Fruit fly (Drosophila melanogaster) whole organism, embryonic: ENCODE results near the gene Pstk.

Source experiments
- Awh ChIP-seq: fragments of 200-800 bp; sonication (Bioruptor generic); IDR thresholded peaks from 2 replicates; pipeline ENCODE4, ENCODE4 v1.3.6; 2022; ENCODE audit warnings: missing biosample characterization, missing genetic modification characterization
- B-H2 ChIP-seq: fragments of 200-800 bp; sonication (Bioruptor generic); optimal IDR thresholded peaks from 2 replicates; lab custom pipeline; 2018; ENCODE audit warnings: missing biosample characterization, mild to moderate bottlenecking, missing genetic modification characterization
- CG10366 ChIP-seq: fragments of 200-800 bp; sonication (Bioruptor generic); IDR thresholded peaks from 2 replicates; pipeline ENCODE4 v1.3.6; 2022; ENCODE audit warnings: missing biosample characterization, missing genetic modification characterization
- CG11093 ChIP-seq: fragments of 200-800 bp; sonication (Bioruptor generic); IDR thresholded peaks from 3 replicates; pipeline ENCODE4 v1.3.6; 2022; ENCODE audit warnings: missing biosample characterization, missing genetic modification characterization
- CG11456 ChIP-seq: fragments of 200-800 bp; sonication (Bioruptor generic); IDR thresholded peaks from 3 replicates; pipeline ENCODE4 v1.3.6; 2022; ENCODE audit warnings: missing biosample characterization, missing genetic modification characterization
- CG11695 ChIP-seq: fragments of 200-800 bp; sonication (Bioruptor generic); IDR thresholded peaks from 3 replicates; pipeline ENCODE4 v1.3.6; 2022; ENCODE audit warnings: missing biosample characterization, missing genetic modification characterization
- CG14050 ChIP-seq: fragments of 200-800 bp; sonication (Bioruptor generic); IDR thresholded peaks from 3 replicates; pipeline ENCODE4 v1.3.6; 2022; ENCODE audit warnings: missing biosample characterization, missing genetic modification characterization
- CG14441 ChIP-seq: fragments of 200-800 bp; sonication (Bioruptor generic); IDR thresholded peaks from 2 replicates; pipeline ENCODE4 v1.3.6; 2022; ENCODE audit warnings: missing biosample characterization, missing genetic modification characterization
- CG15073 ChIP-seq: fragments of 200-800 bp; sonication (Bioruptor generic); optimal IDR thresholded peaks from 2 replicates; lab custom pipeline; 2016; ENCODE audit warnings: missing biosample characterization, missing genetic modification characterization
- CG16813 ChIP-seq: fragments of 200-800 bp; sonication (Bioruptor generic); IDR thresholded peaks from 3 replicates; pipeline ENCODE4 v1.3.6; 2022; ENCODE audit warnings: missing biosample characterization, missing genetic modification characterization; ENCODE audit not compliant: partially characterized antibody
- CG16815 ChIP-seq: fragments of 200-800 bp; sonication (Bioruptor generic); optimal IDR thresholded peaks from 3 replicates; lab custom pipeline; 2017; ENCODE audit warnings: missing biosample characterization, mild to moderate bottlenecking, missing genetic modification characterization
- CG18011 ChIP-seq: fragments of 200-800 bp; sonication (Bioruptor generic); optimal IDR thresholded peaks from 2 replicates; lab custom pipeline; 2017; ENCODE audit warnings: missing biosample characterization, missing genetic modification characterization, mild to moderate bottlenecking, moderate library complexity, missing genotype
- CG18262 ChIP-seq: fragments of 200-800 bp; optimal IDR thresholded peaks from 3 replicates; lab custom pipeline; 2019; ENCODE audit warnings: missing biosample characterization, mild to moderate bottlenecking, missing genetic modification characterization, moderate library complexity
- CG1832 ChIP-seq: fragments of 200-800 bp; sonication (Bioruptor generic); optimal IDR thresholded peaks from 2 replicates; lab custom pipeline; 2017; ENCODE audit warnings: missing biosample characterization, mild to moderate bottlenecking, missing genetic modification characterization, inconsistent platforms
- CG33213 ChIP-seq: fragments of 200-800 bp; sonication (Bioruptor generic); optimal IDR thresholded peaks from 3 replicates; lab custom pipeline; 2016; ENCODE audit warnings: missing biosample characterization, missing genetic modification characterization
- CG42726 ChIP-seq: fragments of 200-800 bp; sonication (Bioruptor generic); IDR thresholded peaks from 2 replicates; pipeline ENCODE4 v1.3.6; 2022; ENCODE audit warnings: missing biosample characterization, missing genetic modification characterization; ENCODE audit not compliant: partially characterized antibody
- CG4617 ChIP-seq: fragments of 200-800 bp; sonication (Bioruptor generic); optimal IDR thresholded peaks from 3 replicates; lab custom pipeline; 2016; ENCODE audit warnings: missing biosample characterization, missing genetic modification characterization, borderline replicate concordance
- CG5245 ChIP-seq: fragments of 200-800 bp; sonication (Bioruptor generic); optimal IDR thresholded peaks from 3 replicates; lab custom pipeline; 2016; ENCODE audit warnings: missing biosample characterization, missing genetic modification characterization
- CG7372 ChIP-seq: fragments of 200-800 bp; sonication (Bioruptor generic); IDR thresholded peaks from 2 replicates; pipeline ENCODE4 v1.3.6; 2022; ENCODE audit warnings: missing biosample characterization, missing genetic modification characterization
- CG8944 ChIP-seq: fragments of 200-800 bp; sonication (Bioruptor generic); optimal IDR thresholded peaks from 3 replicates; lab custom pipeline; 2016; ENCODE audit warnings: missing biosample characterization, missing genetic modification characterization
- Dbx ChIP-seq: fragments of 200-800 bp; sonication (Bioruptor generic); IDR thresholded peaks from 3 replicates; pipeline ENCODE4 v1.3.6; 2022; ENCODE audit warnings: missing biosample characterization, missing genetic modification characterization
- Ets97D ChIP-seq: fragments of 200-800 bp; sonication (Bioruptor generic); optimal IDR thresholded peaks from 3 replicates; lab custom pipeline; 2016; ENCODE audit warnings: missing biosample characterization, missing genetic modification characterization
- Fer1 ChIP-seq: fragments of 200-800 bp; sonication (Bioruptor generic); optimal IDR thresholded peaks from 2 replicates; lab custom pipeline; 2017; ENCODE audit warnings: missing biosample characterization, mild to moderate bottlenecking, missing genetic modification characterization
- HHEX ChIP-seq: fragments of 200-800 bp; sonication (Bioruptor generic); optimal IDR thresholded peaks from 3 replicates; lab custom pipeline; 2017; ENCODE audit warnings: missing biosample characterization, mild to moderate bottlenecking, missing genetic modification characterization, missing genetic modification reagents
- HmgD ChIP-seq: fragments of 200-800 bp; sonication (Bioruptor generic); optimal IDR thresholded peaks from 3 replicates; lab custom pipeline; 2016; ENCODE audit warnings: missing biosample characterization, missing genetic modification characterization
- Oaz ChIP-seq: fragments of 200-800 bp; sonication (Bioruptor generic); IDR thresholded peaks from 2 replicates; pipeline ENCODE4 v1.3.6; 2022; ENCODE audit warnings: missing biosample characterization, missing genetic modification characterization
- PHDP ChIP-seq: fragments of 200-800 bp; sonication (Bioruptor generic); optimal IDR thresholded peaks from 3 replicates; lab custom pipeline; 2018; ENCODE audit warnings: missing biosample characterization, mild to moderate bottlenecking, missing genetic modification characterization, moderate library complexity
- Six4 ChIP-seq: fragments of 200-800 bp; sonication (Bioruptor generic); optimal IDR thresholded peaks from 2 replicates; lab custom pipeline; 2016; ENCODE audit warnings: missing biosample characterization, missing genetic modification characterization
- Xbp1 ChIP-seq: fragments of 200-800 bp; sonication (Bioruptor generic); optimal IDR thresholded peaks from 3 replicates; lab custom pipeline; 2016; ENCODE audit warnings: missing biosample characterization, mild to moderate bottlenecking, missing genetic modification characterization
- bab2 ChIP-seq: fragments of 200-800 bp; sonication (Bioruptor generic); optimal IDR thresholded peaks from 2 replicates; lab custom pipeline; 2016; ENCODE audit warnings: missing biosample characterization, missing genetic modification characterization
- bbx ChIP-seq: fragments of 200-800 bp; sonication (Bioruptor generic); IDR thresholded peaks from 2 replicates; pipeline ENCODE4 v1.3.6; 2022; ENCODE audit warnings: missing biosample characterization, missing genetic modification characterization; ENCODE audit not compliant: partially characterized antibody
- bcd ChIP-seq: fragments of 200-800 bp; sonication (Bioruptor generic); optimal IDR thresholded peaks from 2 replicates; lab custom pipeline; 2017; ENCODE audit warnings: missing biosample characterization, mild to moderate bottlenecking, missing genetic modification characterization
- bowl ChIP-seq: fragments of 200-800 bp; sonication (Bioruptor generic); IDR thresholded peaks from 2 replicates; pipeline ENCODE4 v1.3.6; 2022; ENCODE audit warnings: missing biosample characterization, missing genetic modification characterization
- crc ChIP-seq: fragments of 200-800 bp; sonication (Bioruptor generic); optimal IDR thresholded peaks from 2 replicates; lab custom pipeline; 2016; ENCODE audit warnings: missing biosample characterization, missing genetic modification characterization
- cwo ChIP-seq: fragments of 200-800 bp; sonication (Bioruptor generic); optimal IDR thresholded peaks from 3 replicates; lab custom pipeline; 2017; ENCODE audit warnings: missing biosample characterization, missing genetic modification characterization, mild to moderate bottlenecking, moderate library complexity, missing genetic modification reagents
- dan ChIP-seq: fragments of 200-800 bp; sonication (Bioruptor generic); IDR thresholded peaks from 2 replicates; pipeline ENCODE4 v1.3.6; 2022; ENCODE audit warnings: missing biosample characterization, missing genetic modification characterization
- ems ChIP-seq: fragments of 200-800 bp; sonication (Bioruptor generic); optimal IDR thresholded peaks from 3 replicates; lab custom pipeline; 2016; ENCODE audit warnings: missing biosample characterization, missing genetic modification characterization
- fd96Cb ChIP-seq: fragments of 200-800 bp; sonication (Bioruptor generic); optimal IDR thresholded peaks from 2 replicates; lab custom pipeline; 2018; ENCODE audit warnings: missing biosample characterization, mild to moderate bottlenecking, missing genetic modification characterization, moderate library complexity
- gce ChIP-seq: fragments of 200-800 bp; sonication (Bioruptor generic); IDR thresholded peaks from 3 replicates; pipeline ENCODE4 v1.3.6; 2022; ENCODE audit warnings: missing biosample characterization, missing genetic modification characterization
- grau ChIP-seq: fragments of 200-800 bp; optimal IDR thresholded peaks from 3 replicates; lab custom pipeline; 2019; ENCODE audit warnings: missing biosample characterization, mild to moderate bottlenecking, missing genetic modification characterization, moderate library complexity
- kah ChIP-seq: fragments of 200-800 bp; sonication (Bioruptor generic); optimal IDR thresholded peaks from 2 replicates; lab custom pipeline; 2018; ENCODE audit warnings: missing biosample characterization, mild to moderate bottlenecking, missing genetic modification characterization
- lbe ChIP-seq: fragments of 200-800 bp; sonication (Bioruptor generic); optimal IDR thresholded peaks from 2 replicates; lab custom pipeline; 2016; ENCODE audit warnings: missing biosample characterization, mild to moderate bottlenecking, missing genetic modification characterization
- luna ChIP-seq: fragments of 200-800 bp; sonication (Bioruptor generic); optimal IDR thresholded peaks from 2 replicates; lab custom pipeline; 2016; ENCODE audit warnings: missing biosample characterization, missing genetic modification characterization
- mirr ChIP-seq: fragments of 200-800 bp; sonication (Bioruptor generic); optimal IDR thresholded peaks from 3 replicates; lab custom pipeline; 2018; ENCODE audit warnings: missing biosample characterization, mild to moderate bottlenecking, missing genetic modification characterization
- nau ChIP-seq: fragments of 200-800 bp; sonication (Bioruptor generic); optimal IDR thresholded peaks from 3 replicates; lab custom pipeline; 2017; ENCODE audit warnings: missing biosample characterization, mild to moderate bottlenecking, missing genetic modification characterization, missing genetic modification reagents
- nom ChIP-seq: fragments of 200-800 bp; sonication (Bioruptor generic); optimal IDR thresholded peaks from 2 replicates; lab custom pipeline; 2017; ENCODE audit warnings: missing biosample characterization, missing genetic modification characterization, mild to moderate bottlenecking, moderate library complexity, missing genetic modification reagents
- schlank ChIP-seq: fragments of 200-800 bp; sonication (Bioruptor generic); optimal IDR thresholded peaks from 2 replicates; lab custom pipeline; 2018; ENCODE audit warnings: missing biosample characterization, mild to moderate bottlenecking, missing genetic modification characterization
- ssp ChIP-seq: fragments of 200-800 bp; sonication (Bioruptor generic); IDR thresholded peaks from 2 replicates; pipeline ENCODE4 v1.3.6; 2022; ENCODE audit warnings: missing biosample characterization, missing genetic modification characterization
- tll ChIP-seq, 2 experiments: fragments of 200-800 bp in 1 of 2; fragments of >200 bp in 1 of 2; sonication (Bioruptor generic) in 1 of 2; optimal IDR thresholded peaks; 2 replicates each; lab custom pipeline; 2017 to 2019; ENCODE audit warnings: missing biosample characterization in 2 of 2, missing genetic modification characterization in 2 of 2, mild to moderate bottlenecking in 1 of 2, moderate library complexity in 1 of 2
- zen2 ChIP-seq: fragments of 200-800 bp; sonication (Bioruptor generic); IDR thresholded peaks from 3 replicates; pipeline ENCODE4 v1.3.6; 2022; ENCODE audit warnings: missing biosample characterization, missing genetic modification characterization; ENCODE audit not compliant: partially characterized antibody

Gene Pstk

dm6 chrX:19603953-19604352 is 14.4 kb downstream of the Pstk start (continued):
- TF ChIP-seq CG4617 (GFP tag; lab: Kevin White, UChicago) (peak; percentile 14), luna (GFP tag; lab: Kevin White, UChicago) (no peak), bowl (GFP tag; lab: Robert Waterston, UW) (0 out of 2 replicates have a peak, but pooled peaks have one; percentile 24), nom (peak; percentile 21), CG16815 (GFP tag; lab: Kevin White, UChicago) (peak; percentile 31), bbx (GFP tag; lab: Robert Waterston, UW) (no peak), grau (tag; lab: Kevin White, UChicago) (peak; percentile 78), cwo (GFP tag; lab: Kevin White, UChicago) (peak; percentile 75), Six4 (GFP tag; lab: Kevin White, UChicago) (peak; percentile 62), CG33213 (GFP tag; lab: Kevin White, UChicago) (no peak), crc (peak; percentile 36), schlank (tag; lab: Kevin White, UChicago) (peak; percentile 77), CG10366 (GFP tag; lab: Robert Waterston, UW) (peak; percentile 88), zen2 (GFP tag; lab: Robert Waterston, UW) (no peak), CG11456 (GFP tag; lab: Robert Waterston, UW) (peak; percentile 80), Fer1 (GFP tag; lab: Kevin White, UChicago) (peak; percentile 77), HHEX (GFP tag; lab: Kevin White, UChicago) (peak; percentile 78), tll (GFP tag; optimal IDR thresholded peaks at IDR 0.05; lab: Kevin White, UChicago) (no peak), B-H2 (GFP tag; lab: Kevin White, UChicago) (peak; percentile 46), HmgD (no peak), CG16813 (GFP tag; lab: Robert Waterston, UW) (no peak), mirr (peak; percentile 52), CG11093 (GFP tag; lab: Robert Waterston, UW) (0 out of 3 replicates have a peak, but pooled peaks have one; percentile 43), nau (peak; percentile 59), lbe (GFP tag; lab: Kevin White, UChicago) (peak; percentile 30), Ets97D (GFP tag; lab: Kevin White, UChicago) (peak; percentile 20), CG11695 (peak; percentile 65; the same call in 2 of the 3 replicates), CG1832 (no peak), CG14050 (peak; percentile 72), fd96Cb (tag; lab: Kevin White, UChicago) (peak; percentile 60), CG5245 (GFP tag; lab: Kevin White, UChicago) (peak; percentile 59), kah (GFP tag; lab: Kevin White, UChicago) (peak; percentile 14), bab2 (peak; percentile 43), dan (GFP tag; lab: Robert Waterston, UW) (0 out of 2 replicates have a peak, but pooled peaks have one; percentile 23), ems (GFP tag; lab: Kevin White, UChicago) (peak; percentile 57), bcd (GFP tag; lab: Kevin White, UChicago) (peak; percentile 69), Awh (GFP tag; lab: Robert Waterston, UW) (0 out of 2 replicates have a peak, but pooled peaks have one; percentile 55), CG18262 (tag; lab: Kevin White, UChicago) (peak; percentile 65), CG15073 (GFP tag; lab: Kevin White, UChicago) (no peak), CG42726 (GFP tag; lab: Robert Waterston, UW) (no peak), CG14441 (GFP tag; lab: Robert Waterston, UW) (peak; percentile 85), Dbx (GFP tag; lab: Robert Waterston, UW) (peak; percentile 82), CG7372 (peak; percentile 59), CG18011 (GFP tag; lab: Kevin White, UChicago) (peak; percentile 26), gce (GFP tag; lab: Robert Waterston, UW) (peak; percentile 60; the same call in 1 of the 3 replicates), CG8944 (peak; percentile 32), PHDP (tag; lab: Kevin White, UChicago) (peak; percentile 71), ssp (GFP tag; lab: Robert Waterston, UW) (peak; percentile 59), Oaz (GFP tag; lab: Robert Waterston, UW) (peak; percentile 76), Xbp1 (peak; percentile 74)
